Worm (Caenorhabditis elegans) whole organism, young adult: ENCODE data around the gene lin-66.

ENCODE experiments used
- B0261.1 ChIP-seq: sonication (generic microtip); optimal IDR thresholded peaks from 2 replicates; lab custom pipeline; 2016; ENCODE audit warnings: mild to moderate bottlenecking, missing genetic modification characterization, moderate library complexity, missing compliant biosample characterization
- B0336.3 ChIP-seq: fragments of 200-800 bp; sonication (Bioruptor generic); IDR thresholded peaks from 2 replicates; pipeline ENCODE4 v1.3.6; 2022; ENCODE audit warnings: missing genetic modification characterization, missing compliant biosample characterization
- C06A6.2 ChIP-seq: fragments of 200-800 bp; sonication (Bioruptor generic); conservative IDR thresholded peaks from 2 replicates; pipeline ENCODE4 v1.3.6; 2022; ENCODE audit warnings: missing genetic modification characterization, missing compliant biosample characterization
- D2030.7 ChIP-seq: fragments of 200-800 bp; sonication (Bioruptor generic); IDR thresholded peaks from 2 replicates; pipeline ENCODE4 v1.3.6; 2022; ENCODE audit warnings: missing genetic modification reagents, missing genetic modification characterization, missing compliant biosample characterization
- F33H1.4 ChIP-seq: fragments of 200-800 bp; sonication (Bioruptor generic); IDR thresholded peaks from 2 replicates; pipeline ENCODE4 v1.3.6; 2022; ENCODE audit warnings: missing genetic modification reagents, missing genetic modification characterization, missing compliant biosample characterization
- F37B4.10 ChIP-seq: fragments of 200-800 bp; sonication (Bioruptor generic); IDR thresholded peaks from 2 replicates; pipeline ENCODE4 v1.3.6; 2022; ENCODE audit warnings: missing genetic modification characterization, missing compliant biosample characterization
- F39B2.1 ChIP-seq: fragments of 200-800 bp; sonication (Bioruptor generic); IDR thresholded peaks from 2 replicates; pipeline ENCODE4 v1.3.6; 2022; ENCODE audit warnings: missing genetic modification reagents, missing genetic modification characterization, missing compliant biosample characterization
- F49E8.2 ChIP-seq: sonication (generic microtip); optimal IDR thresholded peaks from 3 replicates; lab custom pipeline; 2017; ENCODE audit warnings: missing genetic modification characterization, mild to moderate bottlenecking, missing compliant biosample characterization, antibody characterized with exemption, moderate library complexity; ENCODE audit not compliant: insufficient read depth
- F57C9.4 ChIP-seq: sonication (generic microtip); optimal IDR thresholded peaks from 2 replicates; lab custom pipeline; 2017; ENCODE audit warnings: mild to moderate bottlenecking, missing genetic modification characterization, missing compliant biosample characterization
- Y67H2A.10 ChIP-seq: fragments of 200-800 bp; sonication (Bioruptor generic); conservative IDR thresholded peaks from 2 replicates; pipeline ENCODE4 v1.3.6; 2022; ENCODE audit warnings: missing genetic modification reagents, missing genetic modification characterization, missing compliant biosample characterization
- Y95B8A.8 ChIP-seq: fragments of 200-800 bp; sonication (Bioruptor generic); IDR thresholded peaks from 2 replicates; pipeline ENCODE4 v1.3.6; 2022; ENCODE audit warnings: missing genetic modification reagents, missing genetic modification characterization, missing compliant biosample characterization
- aptf-2 ChIP-seq: fragments of 200-800 bp; sonication (Bioruptor generic); conservative IDR thresholded peaks from 2 replicates; pipeline ENCODE4 v1.3.6; 2022; ENCODE audit warnings: missing genetic modification reagents, missing genetic modification characterization, missing compliant biosample characterization
- aptf-3 ChIP-seq: fragments of 200-800 bp; sonication (Bioruptor generic); IDR thresholded peaks from 2 replicates; pipeline ENCODE4 v1.3.6; 2022; ENCODE audit warnings: missing genetic modification characterization, missing compliant biosample characterization
- atf-7 ChIP-seq: sonication (generic microtip); optimal IDR thresholded peaks from 2 replicates; lab custom pipeline; 2017; ENCODE audit warnings: mild to moderate bottlenecking, missing genetic modification characterization, missing compliant biosample characterization
- attf-6 ChIP-seq: fragments of 200-800 bp; sonication (Bioruptor generic); IDR thresholded peaks from 2 replicates; pipeline ENCODE4 v1.3.6; 2022; ENCODE audit warnings: missing genetic modification reagents, missing genetic modification characterization, missing compliant biosample characterization
- bed-1 ChIP-seq: fragments of 200-800 bp; sonication (Bioruptor generic); IDR thresholded peaks from 2 replicates; pipeline ENCODE4 v1.3.6; 2022; ENCODE audit warnings: missing genetic modification reagents, missing genetic modification characterization, missing compliant biosample characterization
- cebp-1 ChIP-seq, 2 experiments: fragments of 200-800 bp in 1 of 2; sonication (Bioruptor generic) in 1 of 2; sonication (generic microtip) in 1 of 2; IDR thresholded peaks in 1 of 2; optimal IDR thresholded peaks in 1 of 2; 2 replicates each; pipeline versions ENCODE4 v1.3.6 to Lab custom; 2017 to 2022; ENCODE audit warnings: missing compliant biosample characterization in 2 of 2, missing genetic modification characterization in 2 of 2, mild to moderate bottlenecking in 1 of 2, missing genetic modification reagents in 1 of 2, moderate library complexity in 1 of 2
- ceh-58 ChIP-seq: fragments of 200-800 bp; sonication (Bioruptor generic); IDR thresholded peaks from 2 replicates; pipeline ENCODE4 v1.3.6; 2022; ENCODE audit warnings: missing genetic modification characterization, missing compliant biosample characterization
- die-1 ChIP-seq: sonication (generic microtip); optimal IDR thresholded peaks from 2 replicates; lab custom pipeline; 2016; ENCODE audit warnings: missing genotype, mild to moderate bottlenecking, missing genetic modification characterization, missing compliant biosample characterization
- dpff-1 ChIP-seq: sonication (generic microtip); optimal IDR thresholded peaks from 2 replicates; lab custom pipeline; 2017; ENCODE audit warnings: mild to moderate bottlenecking, missing genetic modification characterization, missing compliant biosample characterization
- dpl-1 ChIP-seq: fragments of 150-350 bp; optimal IDR thresholded peaks from 2 replicates; lab custom pipeline; 2014; ENCODE audit warnings: missing biosample characterization, missing genetic modification reagents, missing genetic modification characterization
- egl-18 ChIP-seq: fragments of 200-800 bp; sonication (Bioruptor generic); IDR thresholded peaks from 2 replicates; pipeline ENCODE4 v1.3.6; 2022; ENCODE audit warnings: missing genetic modification reagents, missing genetic modification characterization, missing compliant biosample characterization
- gei-17 ChIP-seq: fragments of 200-800 bp; sonication (Bioruptor generic); optimal IDR thresholded peaks from 2 replicates; lab custom pipeline; 2018; ENCODE audit warnings: mild to moderate bottlenecking, missing genetic modification characterization, missing compliant biosample characterization
- him-1 ChIP-seq: sonication (generic microtip); optimal IDR thresholded peaks from 2 replicates; lab custom pipeline; 2016; ENCODE audit warnings: missing genotype, missing genetic modification reagents, missing genetic modification characterization, missing compliant biosample characterization
- hlh-26 ChIP-seq: fragments of 200-800 bp; sonication (Bioruptor generic); conservative IDR thresholded peaks from 2 replicates; pipeline ENCODE4 v1.3.6; 2022; ENCODE audit warnings: missing genetic modification reagents, missing genetic modification characterization, missing compliant biosample characterization
- hmg-1.2 ChIP-seq: fragments of 200-800 bp; sonication (Bioruptor generic); IDR thresholded peaks from 2 replicates; pipeline ENCODE4 v1.3.6; 2022; ENCODE audit warnings: missing genetic modification reagents, missing genetic modification characterization, missing compliant biosample characterization
- hrde-1 ChIP-seq: sonication (generic microtip); optimal IDR thresholded peaks from 2 replicates; lab custom pipeline; 2016; ENCODE audit warnings: missing genetic modification characterization, mild to moderate bottlenecking, missing compliant biosample characterization, moderate library complexity, missing genotype, missing genetic modification reagents, borderline replicate concordance
- lsl-1 ChIP-seq: fragments of 200-800 bp; sonication (Bioruptor generic); optimal IDR thresholded peaks from 2 replicates; lab custom pipeline; 2018; ENCODE audit warnings: mild to moderate bottlenecking, missing genetic modification characterization, moderate library complexity, missing compliant biosample characterization
- mel-28 ChIP-seq: sonication (generic microtip); optimal IDR thresholded peaks from 2 replicates; lab custom pipeline; 2016; ENCODE audit warnings: borderline replicate concordance, mild to moderate bottlenecking, missing genetic modification characterization, missing compliant biosample characterization
- mes-4 ChIP-seq: sonication (generic microtip); optimal IDR thresholded peaks from 2 replicates; lab custom pipeline; 2016; ENCODE audit warnings: missing genotype, missing genetic modification characterization, missing compliant biosample characterization
- mxl-1 ChIP-seq: sonication (generic microtip); optimal IDR thresholded peaks from 2 replicates; lab custom pipeline; 2016; ENCODE audit warnings: missing genetic modification characterization, missing compliant biosample characterization
- nhr-120 ChIP-seq: fragments of 200-800 bp; sonication (Bioruptor generic); IDR thresholded peaks from 2 replicates; pipeline ENCODE4 v1.3.6; 2022; ENCODE audit warnings: missing genetic modification characterization, missing compliant biosample characterization
- nhr-179 ChIP-seq: sonication (generic microtip); optimal IDR thresholded peaks from 2 replicates; lab custom pipeline; 2016; ENCODE audit warnings: mild to moderate bottlenecking, missing genetic modification characterization, missing compliant biosample characterization
- nhr-80 ChIP-seq: sonication (generic microtip); optimal IDR thresholded peaks from 2 replicates; lab custom pipeline; 2016; ENCODE audit warnings: missing genetic modification characterization, missing compliant biosample characterization
- pha-4 ChIP-seq: fragments of 150-350 bp; sonication (generic microtip); optimal IDR thresholded peaks from 2 replicates; lab custom pipeline; 2014; ENCODE audit warnings: missing biosample characterization, missing genetic modification reagents, missing genetic modification characterization
- rcor-1 ChIP-seq: fragments of 200-800 bp; sonication (Bioruptor generic); IDR thresholded peaks from 2 replicates; pipeline ENCODE4 v1.3.6; 2022; ENCODE audit warnings: missing genetic modification reagents, missing genetic modification characterization, missing compliant biosample characterization
- snpc-1.1 ChIP-seq: sonication (generic microtip); optimal IDR thresholded peaks from 2 replicates; lab custom pipeline; 2017; ENCODE audit warnings: missing genetic modification characterization, mild to moderate bottlenecking, missing compliant biosample characterization, antibody characterized with exemption, moderate library complexity, missing genotype, missing genetic modification reagents; ENCODE audit not compliant: insufficient read depth
- snpc-1.3 ChIP-seq: sonication (generic microtip); optimal IDR thresholded peaks from 2 replicates; lab custom pipeline; 2017; ENCODE audit warnings: missing genetic modification characterization, mild to moderate bottlenecking, missing compliant biosample characterization, antibody characterized with exemption, moderate library complexity, missing genotype, missing genetic modification reagents; ENCODE audit not compliant: insufficient read depth
- snpc-3.4 ChIP-seq: sonication (generic microtip); optimal IDR thresholded peaks from 2 replicates; lab custom pipeline; 2017; ENCODE audit warnings: missing genetic modification characterization, mild to moderate bottlenecking, missing compliant biosample characterization, antibody characterized with exemption, moderate library complexity, missing genotype, missing genetic modification reagents
- snpc-4 ChIP-seq, 5 experiments: fragments of 150-350 bp in 1 of 5; sonication (generic microtip) in 4 of 5; optimal IDR thresholded peaks; 2 replicates each; lab custom pipeline; 2014 to 2018; ENCODE audit warnings: missing genetic modification characterization in 5 of 5, missing biosample characterization in 3 of 5, antibody characterized with exemption in 2 of 5, mild to moderate bottlenecking in 2 of 5, missing compliant biosample characterization in 2 of 5, missing genotype in 2 of 5, moderate library complexity in 2 of 5, missing genetic modification reagents in 1 of 5
- tbp1 ChIP-seq: fragments of 200-800 bp; sonication (Bioruptor generic); optimal IDR thresholded peaks from 2 replicates; lab custom pipeline; 2018; ENCODE audit warnings: mild to moderate bottlenecking, missing genetic modification characterization, missing compliant biosample characterization
- unc-62 ChIP-seq: fragments of 150-350 bp; optimal IDR thresholded peaks from 2 replicates; lab custom pipeline; 2014; ENCODE audit warnings: missing biosample characterization, missing genetic modification reagents, missing genetic modification characterization
- zim-3 ChIP-seq: sonication (generic microtip); optimal IDR thresholded peaks from 2 replicates; lab custom pipeline; 2017; ENCODE audit warnings: mild to moderate bottlenecking, missing genetic modification characterization, moderate library complexity, missing compliant biosample characterization
- ztf-28 ChIP-seq: fragments of 200-800 bp; sonication (Bioruptor generic); IDR thresholded peaks from 2 replicates; pipeline ENCODE4 v1.3.6; 2022; ENCODE audit warnings: missing genetic modification reagents, missing genetic modification characterization, missing compliant biosample characterization
- ztf-3 ChIP-seq: fragments of 200-800 bp; sonication (Bioruptor generic); optimal IDR thresholded peaks from 2 replicates; lab custom pipeline; 2018; ENCODE audit warnings: mild to moderate bottlenecking, missing genetic modification characterization, missing compliant biosample characterization

The lin-66 gene

ce11 chrIV:13866754-13867153 is 21.1 kb upstream of the lin-66 start, which contains the start of gene B0513.90:
Gene B0513.90, plus strand, starts transcription at chrIV:13867054.
- TF ChIP-seq atf-7 (no peak), hrde-1 (tag; lab: Kevin White, UChicago) (no peak), aptf-2 (no peak), nhr-120 (GFP tag; lab: Robert Waterston, UW) (no peak), F33H1.4 (GFP tag; lab: Robert Waterston, UW) (no peak), cebp-1 (GFP tag; IDR thresholded peaks at IDR 0.05; lab: Robert Waterston, UW) (no peak), cebp-1 (tag; optimal IDR thresholded peaks at IDR 0.05; lab: Kevin White, UChicago) (no peak), aptf-3 (GFP tag; lab: Robert Waterston, UW) (no peak), ztf-28 (GFP tag; lab: Robert Waterston, UW) (no peak), ceh-58 (no peak)

ce11 chrIV:13870085-13870484 is 17.8 kb upstream of the lin-66 start:
- no peak for TF ChIP-seq B0336.3 (GFP tag; lab: Robert Waterston, UW)
- peak; percentile 86 for TF ChIP-seq snpc-4 (GFP tag; optimal IDR thresholded peaks at IDR 0.05; lab: Kevin White, UChicago)
- TF ChIP-seq snpc-4 (tag; optimal IDR thresholded peaks at IDR 0.05; lab: Kevin White, UChicago): peak; percentile 2 to 96 (median 93)
- no peak for TF ChIP-seq egl-18 (GFP tag; lab: Robert Waterston, UW)
- no peak for TF ChIP-seq pha-4 (tag; lab: Kevin White, UChicago)
- TF ChIP-seq aptf-3 (GFP tag; lab: Robert Waterston, UW): no peak
- TF ChIP-seq zim-3 (tag; lab: Kevin White, UChicago): peak; percentile 7
- TF ChIP-seq mxl-1: peak; percentile 1
- peak; percentile 45 for TF ChIP-seq hmg-1.2 (GFP tag; lab: Robert Waterston, UW)
- TF ChIP-seq him-1: no peak
- no peak for TF ChIP-seq ztf-3 (GFP tag; lab: Kevin White, UChicago)
- TF ChIP-seq dpl-1 (GFP tag; lab: Kevin White, UChicago): no peak
- no peak for TF ChIP-seq nhr-120 (GFP tag; lab: Robert Waterston, UW)
- TF ChIP-seq B0261.1 (tag; lab: Kevin White, UChicago): peak; percentile 73
- peak; percentile 60 for TF ChIP-seq die-1
- peak; percentile 16 for TF ChIP-seq snpc-3.4 (tag; lab: Kevin White, UChicago)
- TF ChIP-seq F37B4.10 (GFP tag; lab: Robert Waterston, UW): no peak
- TF ChIP-seq mes-4 (tag; lab: Kevin White, UChicago): no peak
- TF ChIP-seq snpc-1.1 (tag; lab: Kevin White, UChicago): peak; percentile 29
- TF ChIP-seq Y67H2A.10: no peak
- TF ChIP-seq bed-1 (GFP tag; lab: Robert Waterston, UW): 0 out of 2 replicates have a peak, but pooled peaks have one; percentile 38
- TF ChIP-seq Y95B8A.8 (GFP tag; lab: Robert Waterston, UW): no peak
- no peak for TF ChIP-seq dpff-1 (tag; lab: Kevin White, UChicago)
- no peak for TF ChIP-seq cebp-1 (GFP tag; IDR thresholded peaks at IDR 0.05; lab: Robert Waterston, UW)
- peak; percentile 20 for TF ChIP-seq cebp-1 (tag; optimal IDR thresholded peaks at IDR 0.05; lab: Kevin White, UChicago)
- no peak for TF ChIP-seq nhr-179 (tag; lab: Kevin White, UChicago)
- no peak for TF ChIP-seq unc-62 (GFP tag; lab: Kevin White, UChicago)
- no peak for TF ChIP-seq F57C9.4
- no peak for TF ChIP-seq C06A6.2 (GFP tag; lab: Robert Waterston, UW)
- peak; percentile 53; the same call in 1 of the 2 replicates for TF ChIP-seq D2030.7 (GFP tag; lab: Robert Waterston, UW)
- peak; percentile 46 for TF ChIP-seq snpc-1.3
- peak; percentile 25 for TF ChIP-seq lsl-1 (GFP tag; lab: Kevin White, UChicago)
- TF ChIP-seq nhr-80 (tag; lab: Kevin White, UChicago): no peak
- no peak for TF ChIP-seq hlh-26 (GFP tag; lab: Robert Waterston, UW)
- peak; percentile 26 for TF ChIP-seq F49E8.2 (tag; lab: Kevin White, UChicago)
- TF ChIP-seq mel-28: no peak
- no peak for TF ChIP-seq rcor-1 (GFP tag; lab: Robert Waterston, UW)
- TF ChIP-seq gei-17 (GFP tag; lab: Kevin White, UChicago): no peak
- peak; percentile 95 for TF ChIP-seq attf-6 (GFP tag; lab: Robert Waterston, UW)
- TF ChIP-seq F39B2.1 (GFP tag; lab: Robert Waterston, UW): no peak
- peak; percentile 85 for TF ChIP-seq tbp1
